Worm (Caenorhabditis elegans) whole organism, L4 larva: ENCODE measurements around the gene srsx-3.

ENCODE experiments used
- R02D3.7 ChIP-seq: fragments of 150-350 bp; sonication (generic microtip); optimal IDR thresholded peaks from 3 replicates; lab custom pipeline; 2014; ENCODE audit warnings: missing biosample characterization, missing genetic modification characterization
- daf-16 ChIP-seq, 3 experiments: sonication (generic microtip); optimal IDR thresholded peaks; 2 replicates each; lab custom pipeline; 2016 to 2017; ENCODE audit warnings: missing genetic modification characterization in 3 of 3, missing genetic modification reagents in 3 of 3, mild to moderate bottlenecking in 2 of 3, missing compliant biosample characterization in 2 of 3, missing biosample characterization in 1 of 3, moderate library complexity in 1 of 3
- lin-1 ChIP-seq: fragments of 200-800 bp; sonication (Bioruptor generic); IDR thresholded peaks from 2 replicates; pipeline ENCODE4 v1.3.6; 2022; ENCODE audit warnings: missing genetic modification reagents, missing genetic modification characterization, missing compliant biosample characterization
- lin-13 ChIP-seq: fragments of 150-350 bp; optimal IDR thresholded peaks from 2 replicates; lab custom pipeline; 2014; ENCODE audit warnings: missing biosample characterization, missing genetic modification reagents, missing genetic modification characterization
- lir-3 ChIP-seq: sonication (generic microtip); optimal IDR thresholded peaks from 2 replicates; lab custom pipeline; 2016; ENCODE audit warnings: mild to moderate bottlenecking, missing genetic modification characterization, missing compliant biosample characterization
- mep-1 ChIP-seq: fragments of 150-350 bp; sonication (generic microtip); optimal IDR thresholded peaks from 3 replicates; lab custom pipeline; 2014; ENCODE audit warnings: missing biosample characterization, missing genetic modification characterization
- nhr-111 ChIP-seq: fragments of 200-800 bp; sonication (Bioruptor generic); optimal IDR thresholded peaks from 2 replicates; lab custom pipeline; 2018; ENCODE audit warnings: mild to moderate bottlenecking, missing genetic modification characterization, missing compliant biosample characterization
- nhr-42 ChIP-seq: fragments of 200-800 bp; sonication (Bioruptor generic); IDR thresholded peaks from 2 replicates; pipeline ENCODE4 v1.3.6; 2022; ENCODE audit warnings: missing genetic modification characterization, missing compliant biosample characterization
- pqm-1 ChIP-seq: sonication (generic microtip); optimal IDR thresholded peaks from 2 replicates; lab custom pipeline; 2017; ENCODE audit warnings: missing biosample characterization, missing genetic modification characterization
- rbr-2 ChIP-seq: sonication (generic microtip); optimal IDR thresholded peaks from 2 replicates; lab custom pipeline; 2016; ENCODE audit warnings: missing genotype, missing genetic modification characterization, missing compliant biosample characterization
- unc-39 ChIP-seq: sonication (generic microtip); optimal IDR thresholded peaks from 2 replicates; lab custom pipeline; 2017; ENCODE audit warnings: missing biosample characterization, missing genetic modification characterization

DNA sequence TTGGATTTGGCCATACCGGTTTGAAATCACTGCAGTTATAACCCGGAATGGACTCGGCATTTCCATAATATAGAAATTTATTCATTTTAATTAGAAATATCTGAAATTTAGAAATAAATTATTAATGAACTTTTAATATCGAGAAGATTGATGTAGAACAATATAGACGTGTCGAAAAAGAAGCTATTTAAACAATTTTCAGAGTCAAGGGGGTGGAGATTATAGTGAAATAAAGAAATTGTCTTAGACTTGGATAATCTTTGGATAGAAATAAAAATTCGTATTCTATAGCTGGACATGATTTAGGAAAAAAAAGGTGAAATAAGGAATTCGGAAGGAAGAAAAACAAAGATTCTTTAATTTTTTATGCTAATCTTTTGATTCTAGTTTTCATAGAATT is 3.2 kb upstream of the srsx-3 start, which contains the start of gene srt-53:
- TF ChIP-seq pqm-1 (tag; lab: Kevin White, UChicago) (no peak), daf-16 (GFP tag; optimal IDR thresholded peaks at IDR 0.05; lab: Kevin White, UChicago) (no peak), daf-16 (tag; optimal IDR thresholded peaks at IDR 0.05; lab: Kevin White, UChicago) (no peak), rbr-2 (tag; lab: Kevin White, UChicago) (no peak), lir-3 (tag; lab: Kevin White, UChicago) (no peak), R02D3.7 (no peak), nhr-42 (GFP tag; lab: Robert Waterston, UW) (no peak), nhr-111 (GFP tag; lab: Kevin White, UChicago) (no peak), unc-39 (tag; lab: Kevin White, UChicago) (no peak), lin-13 (no peak), mep-1 (no peak), lin-1 (GFP tag; lab: Robert Waterston, UW) (no peak)
